Worm (Caenorhabditis elegans): ENCODE measurements around the gene nlp-21.

nlp-21 gene

DNA sequence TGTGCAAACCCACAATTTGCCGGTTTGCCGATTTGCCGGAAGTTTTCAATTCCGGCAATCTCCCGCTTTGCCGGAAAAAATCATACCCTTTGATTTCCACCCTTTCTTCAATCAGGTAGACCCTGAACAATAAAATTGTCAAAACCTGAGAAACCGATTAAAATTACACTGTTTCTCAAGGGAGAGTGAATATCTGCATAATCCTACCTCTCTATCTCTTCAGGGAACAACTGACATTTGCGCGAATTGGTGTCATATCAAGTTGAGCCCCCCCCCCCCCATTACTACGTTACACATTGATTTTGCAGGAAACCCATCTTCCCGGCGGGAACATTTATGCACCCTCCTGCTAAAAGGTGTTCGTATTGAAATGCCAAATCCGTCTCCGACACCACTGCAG is 17.3 kb upstream of the nlp-21 start, which contains the start of gene twk-31:
TSS of gene twk-31 (plus strand) at position 301 of the 400 bp plus-strand sequence.
- TF ChIP-seq efl-1 (optimal IDR thresholded peaks at IDR 0.05) = no peak
- no peak for TF ChIP-seq efl-1 (GFP tag; optimal IDR thresholded peaks at IDR 0.05 in 1 of 2)
- no peak for TF ChIP-seq sup-37 (GFP tag; optimal IDR thresholded peaks at IDR 0.05)
- no peak for TF ChIP-seq C34B4.2 (tag; optimal IDR thresholded peaks at IDR 0.05)
- no peak for TF ChIP-seq hlh-4 (tag; optimal IDR thresholded peaks at IDR 0.05)
- no peak for TF ChIP-seq ceh-8 (GFP tag; optimal IDR thresholded peaks at IDR 0.05)

DNA sequence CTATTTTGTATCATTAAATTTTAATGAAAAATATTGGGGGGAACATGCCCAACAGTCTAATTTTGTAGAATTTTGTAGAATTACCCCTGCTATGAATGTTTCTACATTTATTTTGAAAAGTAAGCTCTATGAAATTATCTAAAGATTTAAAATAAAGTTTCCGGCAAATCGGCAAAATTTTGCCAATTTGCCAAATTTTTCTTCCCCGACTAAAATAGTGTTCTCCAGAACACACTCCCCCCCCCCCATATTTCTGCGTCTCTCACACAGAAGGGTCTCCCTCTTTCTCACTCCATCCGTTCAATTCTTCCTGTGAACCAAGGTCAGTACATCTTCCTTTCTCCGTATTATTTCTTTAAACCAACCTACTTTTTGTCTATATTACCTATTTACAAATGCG is 12.0 kb upstream of the nlp-21 start, which contains the start of gene Y47D3B.4:
TSS of gene Y47D3B.4 (plus strand) at position 301 of the 400 bp plus-strand sequence.
- TF ChIP-seq efl-3 (GFP tag; optimal IDR thresholded peaks at IDR 0.05) = no peak
- TF ChIP-seq egl-13 (tag; optimal IDR thresholded peaks at IDR 0.05) = no peak
- TF ChIP-seq pqm-1 (tag; optimal IDR thresholded peaks at IDR 0.05) = no peak
- no peak for TF ChIP-seq aly-2 (tag; optimal IDR thresholded peaks at IDR 0.05)
- no peak for TF ChIP-seq unc-130 (tag; optimal IDR thresholded peaks at IDR 0.05)
- no peak for TF ChIP-seq efl-1 (optimal IDR thresholded peaks at IDR 0.05)
- peak in 1 of 2 experiments; percentile 55 for TF ChIP-seq efl-1 (GFP tag; optimal IDR thresholded peaks at IDR 0.05 in 1 of 2)
- TF ChIP-seq zip-4 (GFP tag; optimal IDR thresholded peaks at IDR 0.05) = no peak
- no peak for TF ChIP-seq grh-1 (GFP tag; IDR thresholded peaks at IDR 0.05)
- no peak for TF ChIP-seq lin-14 (GFP tag; optimal IDR thresholded peaks at IDR 0.05)
- peak; percentile 19 for TF ChIP-seq blmp-1 (tag; optimal IDR thresholded peaks at IDR 0.05)
- TF ChIP-seq lin-35 (GFP tag; optimal IDR thresholded peaks at IDR 0.05) = no peak

ce11 chrIII:11402717-11403116 is 9.7 kb upstream of the nlp-21 start, which contains the start of gene Y47D3B.12:
TSS of gene Y47D3B.12 (plus strand) at chrIII:11403017.
- TF ChIP-seq pax-3 (tag; optimal IDR thresholded peaks at IDR 0.05) = no peak
- no peak for TF ChIP-seq C04F5.9 (tag; optimal IDR thresholded peaks at IDR 0.05)
- no peak for TF ChIP-seq xbp-1 (tag; optimal IDR thresholded peaks at IDR 0.05)
- no peak for TF ChIP-seq dsc-1 (tag; optimal IDR thresholded peaks at IDR 0.05)
- no peak for TF ChIP-seq C34B4.2 (tag; optimal IDR thresholded peaks at IDR 0.05)
- TF ChIP-seq grh-1 (GFP tag; IDR thresholded peaks at IDR 0.05) = no peak

- TF ChIP-seq blmp-1 (tag; optimal IDR thresholded peaks at IDR 0.05) = peak; percentile 34
- TF ChIP-seq alr-1 (tag; optimal IDR thresholded peaks at IDR 0.05; ENCODE audit: borderline replicate concordance) = no peak
- TF ChIP-seq egl-27 (tag; optimal IDR thresholded peaks at IDR 0.05) = no peak
- TF ChIP-seq nhr-84 (tag; optimal IDR thresholded peaks at IDR 0.05) = no peak
These were observed 4.4 kb upstream of the nlp-21 start, which contains the start of gene Y47D3B.3 for ce11 chrIII:11397499-11397898. TSS of gene Y47D3B.3 (plus strand) at chrIII:11397799.

DNA sequence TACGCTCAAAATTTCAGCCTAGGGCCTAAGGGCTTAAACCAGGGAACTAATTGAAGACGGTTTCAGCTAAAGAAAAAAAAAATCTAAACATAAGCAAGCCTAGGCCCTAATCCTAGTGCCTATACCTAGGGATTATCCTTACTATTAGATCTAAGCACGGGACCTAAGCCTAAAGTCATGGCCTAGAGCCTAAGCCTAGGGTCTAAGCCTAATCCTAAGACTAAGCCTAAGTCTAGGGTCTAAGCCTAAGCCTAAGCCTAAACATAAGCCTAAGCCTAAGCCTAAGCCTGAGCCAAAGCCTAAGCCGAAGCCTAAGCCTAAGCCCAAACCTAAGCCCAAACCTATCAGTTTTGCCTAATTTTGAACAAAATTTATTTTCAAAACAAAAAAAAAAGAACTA is 322 bp downstream of the nlp-21 start:
- no peak for TF ChIP-seq lsy-2 (tag; optimal IDR thresholded peaks at IDR 0.05)
- TF ChIP-seq snpc-4 (tag; optimal IDR thresholded peaks at IDR 0.05) = no peak
- TF ChIP-seq C34B4.2 (tag; optimal IDR thresholded peaks at IDR 0.05) = no peak
- TF ChIP-seq snu-23 (GFP tag; optimal IDR thresholded peaks at IDR 0.05) = no peak
- TF ChIP-seq nhr-76 (tag; optimal IDR thresholded peaks at IDR 0.05) = no peak
- no peak for TF ChIP-seq nhr-12 (tag; optimal IDR thresholded peaks at IDR 0.05)
- TF ChIP-seq nhr-85 (tag) = peak; percentile 37

DNA sequence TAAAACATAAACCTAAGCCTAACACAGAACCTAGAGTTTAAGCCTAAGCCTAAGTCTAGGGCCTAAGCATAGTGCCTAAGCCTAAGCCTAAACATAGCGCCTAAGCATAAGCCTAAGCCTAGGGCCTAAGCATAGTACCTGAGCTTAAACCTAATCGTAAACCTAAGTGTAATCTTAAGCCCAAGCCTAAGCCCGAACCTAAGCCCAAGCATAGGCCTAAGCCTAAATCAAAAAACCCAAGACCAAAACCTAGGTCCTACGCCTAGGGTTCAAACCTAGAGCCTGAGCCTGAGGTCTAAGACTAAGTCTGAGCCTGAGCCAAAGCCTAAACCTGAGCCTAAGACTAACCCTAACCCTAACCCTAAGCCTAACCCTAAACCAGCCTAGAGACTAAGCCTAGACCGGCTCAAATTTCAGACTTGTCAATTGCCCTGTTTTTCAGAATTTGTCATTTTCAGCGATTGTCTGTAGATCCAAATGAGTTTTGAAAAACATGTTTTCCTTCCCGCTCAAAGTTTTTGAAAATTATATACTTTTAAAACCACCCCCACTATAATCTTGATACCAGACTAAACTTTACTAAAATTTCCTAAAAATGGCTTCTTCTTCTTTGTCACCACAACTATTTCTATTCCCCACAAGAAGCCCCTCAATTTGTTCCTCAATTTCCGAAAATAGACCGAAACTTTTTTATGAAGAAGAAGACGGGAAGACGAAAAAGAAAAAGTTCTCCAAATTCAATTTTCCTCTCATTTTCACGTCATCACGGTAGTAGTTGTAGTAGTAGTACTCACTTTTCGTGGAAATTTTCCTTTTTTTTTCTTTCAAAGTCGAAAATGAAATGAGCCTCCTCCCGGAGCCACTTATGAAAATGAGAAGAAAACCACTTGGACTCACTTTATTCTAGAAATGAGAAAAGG is 1.2 kb downstream of the nlp-21 start:
- TF ChIP-seq nhr-85 (tag) (peak; percentile 12), dsc-1 (tag; optimal IDR thresholded peaks at IDR 0.05) (no peak), blmp-1 (tag; optimal IDR thresholded peaks at IDR 0.05) (no peak), efl-1 (optimal IDR thresholded peaks at IDR 0.05) (no peak), efl-1 (GFP tag; optimal IDR thresholded peaks at IDR 0.05 in 1 of 2) (peak in 1 of 2 experiments; percentile 89), snpc-4 (tag; optimal IDR thresholded peaks at IDR 0.05) (no peak), egl-13 (tag; optimal IDR thresholded peaks at IDR 0.05) (no peak), tbx-2 (tag; optimal IDR thresholded peaks at IDR 0.05) (peak; percentile 6), unc-86 (tag; optimal IDR thresholded peaks at IDR 0.05) (no peak), fkh-10 (GFP tag; optimal IDR thresholded peaks at IDR 0.05) (peak; percentile 71)

Data from whole organism, L1 larva.